Worm (Caenorhabditis elegans): ENCODE measurements around the gene idpp-15.

The idpp-15 gene

ce11 chrIII:8509644-8510393 is 15.1 kb upstream of the idpp-15 start:
- TF ChIP-seq ztf-11 (tag; optimal IDR thresholded peaks at IDR 0.05) (no peak), unc-55 (GFP tag; optimal IDR thresholded peaks at IDR 0.05) (peak; percentile 49), C34F6.9 (tag; optimal IDR thresholded peaks at IDR 0.05) (peak; percentile 37), crh-2 (tag; optimal IDR thresholded peaks at IDR 0.05) (peak; percentile 31), nhr-10 (tag; optimal IDR thresholded peaks at IDR 0.05) (no peak), mdl-1 (tag; optimal IDR thresholded peaks at IDR 0.05) (peak in 1 of 2 experiments; percentile 69), sma-3 (GFP tag; optimal IDR thresholded peaks at IDR 0.05) (no peak), nhr-129 (tag; optimal IDR thresholded peaks at IDR 0.05) (peak; percentile 45), lsy-2 (tag; optimal IDR thresholded peaks at IDR 0.05) (peak in 1 of 2 experiments; percentile 45), ceh-82 (tag; optimal IDR thresholded peaks at IDR 0.05) (no peak)

ce11 chrIII:8511711-8512110 is 13.2 kb upstream of the idpp-15 start:
- TF ChIP-seq unc-55 (GFP tag; optimal IDR thresholded peaks at IDR 0.05) (peak; percentile 6), unc-62 (GFP tag; optimal IDR thresholded peaks at IDR 0.05) (no peak), nhr-21 (tag; optimal IDR thresholded peaks at IDR 0.05) (no peak), nhr-10 (tag; optimal IDR thresholded peaks at IDR 0.05) (no peak), nhr-77 (tag; optimal IDR thresholded peaks at IDR 0.05) (no peak), lsy-2 (tag; optimal IDR thresholded peaks at IDR 0.05) (peak in 1 of 2 experiments; percentile 3), ama-1 (optimal IDR thresholded peaks at IDR 0.05) (no peak), lin-39 (tag; optimal IDR thresholded peaks at IDR 0.05) (no peak), F13H6.1 (tag; optimal IDR thresholded peaks at IDR 0.05) (peak; percentile 12), unc-39 (tag; optimal IDR thresholded peaks at IDR 0.05) (no peak), nhr-129 (tag; optimal IDR thresholded peaks at IDR 0.05) (peak; percentile 20), lin-13 (GFP tag; optimal IDR thresholded peaks at IDR 0.05) (no peak), crh-2 (tag; optimal IDR thresholded peaks at IDR 0.05) (peak; percentile 24), nhr-25 (tag; optimal IDR thresholded peaks at IDR 0.05) (no peak), R02D3.7 (tag; optimal IDR thresholded peaks at IDR 0.05) (no peak)

ce11 chrIII:8512279-8512942 is 12.5 kb upstream of the idpp-15 start:
- TF ChIP-seq nhr-129 (tag; optimal IDR thresholded peaks at IDR 0.05) (peak; percentile 1), ceh-16 (tag; optimal IDR thresholded peaks at IDR 0.05) (no peak), aly-2 (tag; optimal IDR thresholded peaks at IDR 0.05) (no peak)

- TF ChIP-seq sma-3 (GFP tag; optimal IDR thresholded peaks at IDR 0.05) (no peak), ceh-16 (tag; optimal IDR thresholded peaks at IDR 0.05) (no peak), ama-1 (optimal IDR thresholded peaks at IDR 0.05) (no peak), nhr-21 (tag; optimal IDR thresholded peaks at IDR 0.05) (no peak), skn-1 (tag; optimal IDR thresholded peaks at IDR 0.05) (no peak), R02D3.7 (tag; optimal IDR thresholded peaks at IDR 0.05) (no peak), lin-13 (GFP tag; optimal IDR thresholded peaks at IDR 0.05) (no peak), fos-1 (tag; optimal IDR thresholded peaks at IDR 0.05) (no peak), ZK546.5 (tag; optimal IDR thresholded peaks at IDR 0.05) (no peak), nhr-6 (tag; optimal IDR thresholded peaks at IDR 0.05) (no peak), F13H6.1 (tag; optimal IDR thresholded peaks at IDR 0.05) (no peak), nhr-25 (tag; optimal IDR thresholded peaks at IDR 0.05) (no peak), mab-5 (tag; optimal IDR thresholded peaks at IDR 0.05) (no peak)
These were observed 5.9 kb upstream of the idpp-15 start for ce11 chrIII:8518990-8519389.

- no peak for TF ChIP-seq nhr-21 (tag; optimal IDR thresholded peaks at IDR 0.05)
- TF ChIP-seq ceh-16 (tag; optimal IDR thresholded peaks at IDR 0.05), result no peak
- TF ChIP-seq nhr-25 (tag; optimal IDR thresholded peaks at IDR 0.05), result no peak
- TF ChIP-seq elt-1 (tag; optimal IDR thresholded peaks at IDR 0.05), result no peak
- no peak for TF ChIP-seq alr-1 (tag; optimal IDR thresholded peaks at IDR 0.05)
- TF ChIP-seq mab-5 (tag; optimal IDR thresholded peaks at IDR 0.05), result no peak
- no peak for TF ChIP-seq blmp-1 (tag; optimal IDR thresholded peaks at IDR 0.05; ENCODE audit: insufficient read depth)
- TF ChIP-seq ZK546.5 (tag; optimal IDR thresholded peaks at IDR 0.05), result no peak
- no peak for TF ChIP-seq aly-2 (tag; optimal IDR thresholded peaks at IDR 0.05)
- TF ChIP-seq nhr-129 (tag; optimal IDR thresholded peaks at IDR 0.05), result no peak
- no peak for TF ChIP-seq egl-27 (tag; optimal IDR thresholded peaks at IDR 0.05)
- TF ChIP-seq crh-2 (tag; optimal IDR thresholded peaks at IDR 0.05), result no peak
- TF ChIP-seq dmd-4 (tag; optimal IDR thresholded peaks at IDR 0.05), result no peak
- TF ChIP-seq peb-1 (tag; optimal IDR thresholded peaks at IDR 0.05), result no peak
- TF ChIP-seq nhr-12 (tag; optimal IDR thresholded peaks at IDR 0.05), result no peak
These were observed 5.0 kb upstream of the idpp-15 start, which contains the start of gene ZC21.8 for ce11 chrIII:8519886-8520285. Gene ZC21.8, minus strand, starts transcription at chrIII:8519986.
